Worm (Caenorhabditis elegans): ENCODE measurements around the gene lin-32.
A peak's percentile ranks its signal among the peaks of the same experiment; 100 is the strongest.

The lin-32 gene

ce11 chrX:2204963-2205362 lies 25.0 kb downstream of the lin-32 start, which contains the start of gene T24C12.4:
TSS of gene T24C12.4 (minus strand) at chrX:2205063.
- no peak for TF ChIP-seq nhr-11 (tag; optimal IDR thresholded peaks at IDR 0.05)
- no peak for TF ChIP-seq daf-12 (tag; optimal IDR thresholded peaks at IDR 0.05)
- no peak for TF ChIP-seq ceh-16 (tag; optimal IDR thresholded peaks at IDR 0.05)
- no peak for TF ChIP-seq nhr-237 (tag; optimal IDR thresholded peaks at IDR 0.05)
- no peak for TF ChIP-seq fkh-10 (GFP tag; optimal IDR thresholded peaks at IDR 0.05)
- TF ChIP-seq nfya-1 (tag; optimal IDR thresholded peaks at IDR 0.05; ENCODE audit: insufficient read depth): no peak
- no peak for TF ChIP-seq nhr-25 (tag; optimal IDR thresholded peaks at IDR 0.05)
- no peak for TF ChIP-seq nhr-28 (tag; optimal IDR thresholded peaks at IDR 0.05)
- no peak for TF ChIP-seq nhr-43 (tag; optimal IDR thresholded peaks at IDR 0.05; ENCODE audit: poor library complexity, severe bottlenecking)
- no peak for TF ChIP-seq nhr-23 (tag; optimal IDR thresholded peaks at IDR 0.05)
- TF ChIP-seq eor-1 (tag; optimal IDR thresholded peaks at IDR 0.05): no peak
- TF ChIP-seq elt-1 (tag; optimal IDR thresholded peaks at IDR 0.05): no peak
- no peak for TF ChIP-seq unc-39 (tag; optimal IDR thresholded peaks at IDR 0.05)
- no peak for TF ChIP-seq fkh-2 (tag; optimal IDR thresholded peaks at IDR 0.05)
- TF ChIP-seq snpc-4 (tag; optimal IDR thresholded peaks at IDR 0.05): no peak
- TF ChIP-seq nhr-67 (tag; optimal IDR thresholded peaks at IDR 0.05): no peak
- TF ChIP-seq lin-15B (tag; optimal IDR thresholded peaks at IDR 0.05): no peak
- no peak for TF ChIP-seq nhr-77 (tag; optimal IDR thresholded peaks at IDR 0.05)

- peak; percentile 82 for TF ChIP-seq pqm-1 (tag; optimal IDR thresholded peaks at IDR 0.05)
- no peak for TF ChIP-seq nhr-12 (tag; optimal IDR thresholded peaks at IDR 0.05)
- peak; percentile 92 for TF ChIP-seq elt-2 (tag; optimal IDR thresholded peaks at IDR 0.05)
- TF ChIP-seq jun-1 (tag; optimal IDR thresholded peaks at IDR 0.05): no peak
- TF ChIP-seq elt-3 (tag; optimal IDR thresholded peaks at IDR 0.05): peak in 1 of 3 experiments; percentile 69
- no peak for TF ChIP-seq fkh-10 (GFP tag; optimal IDR thresholded peaks at IDR 0.05)
- peak; percentile 43 for TF ChIP-seq elt-1 (tag; optimal IDR thresholded peaks at IDR 0.05)
These were observed 26.2 kb downstream of the lin-32 start, which contains the start of gene T24C12.3 for ce11 chrX:2203760-2204159. TSS of gene T24C12.3 (minus strand) at chrX:2203893.

- TF ChIP-seq fkh-10 (GFP tag; optimal IDR thresholded peaks at IDR 0.05): no peak
- TF ChIP-seq ceh-16 (tag; optimal IDR thresholded peaks at IDR 0.05): no peak
- TF ChIP-seq unc-39 (tag; optimal IDR thresholded peaks at IDR 0.05): no peak
- no peak for TF ChIP-seq lin-39 (tag; optimal IDR thresholded peaks at IDR 0.05)
- no peak for TF ChIP-seq unc-62 (GFP tag; optimal IDR thresholded peaks at IDR 0.05)
- TF ChIP-seq lin-15B (tag; optimal IDR thresholded peaks at IDR 0.05): no peak
- no peak for TF ChIP-seq elt-3 (tag; optimal IDR thresholded peaks at IDR 0.05)
- no peak for TF ChIP-seq ama-1 (optimal IDR thresholded peaks at IDR 0.05)
- no peak for TF ChIP-seq eor-1 (tag; optimal IDR thresholded peaks at IDR 0.05)
- no peak for TF ChIP-seq aly-2 (tag; optimal IDR thresholded peaks at IDR 0.05)
- no peak for TF ChIP-seq ceh-9 (tag; optimal IDR thresholded peaks at IDR 0.05)
- no peak for TF ChIP-seq skn-1 (tag; optimal IDR thresholded peaks at IDR 0.05)
- no peak for TF ChIP-seq fkh-2 (tag; optimal IDR thresholded peaks at IDR 0.05)
- TF ChIP-seq elt-1 (tag; optimal IDR thresholded peaks at IDR 0.05): no peak
- no peak for TF ChIP-seq ztf-11 (tag; optimal IDR thresholded peaks at IDR 0.05)
- no peak for TF ChIP-seq R02D3.7 (tag; optimal IDR thresholded peaks at IDR 0.05)
These were observed 30.8 kb downstream of the lin-32 start, which contains the start of gene T24C12.1 for ce11 chrX:2199140-2199539. TSS of gene T24C12.1 (plus strand) at chrX:2199440.

ce11 chrX:2197444-2197843 lies 32.5 kb downstream of the lin-32 start:
- TF ChIP-seq egl-27 (tag; optimal IDR thresholded peaks at IDR 0.05): no peak
- no peak for TF ChIP-seq ceh-9 (tag; optimal IDR thresholded peaks at IDR 0.05)
- TF ChIP-seq fkh-2 (tag; optimal IDR thresholded peaks at IDR 0.05): no peak
- no peak for TF ChIP-seq daf-12 (tag; optimal IDR thresholded peaks at IDR 0.05)
- no peak for TF ChIP-seq elt-2 (tag; optimal IDR thresholded peaks at IDR 0.05)
- TF ChIP-seq nhr-11 (tag; optimal IDR thresholded peaks at IDR 0.05): no peak
- TF ChIP-seq lin-15B (tag; optimal IDR thresholded peaks at IDR 0.05): no peak
- TF ChIP-seq unc-39 (tag; optimal IDR thresholded peaks at IDR 0.05): no peak
- no peak for TF ChIP-seq snpc-4 (tag; optimal IDR thresholded peaks at IDR 0.05)
- TF ChIP-seq nhr-77 (tag; optimal IDR thresholded peaks at IDR 0.05): no peak
- no peak for TF ChIP-seq jun-1 (tag; optimal IDR thresholded peaks at IDR 0.05)
- TF ChIP-seq nhr-25 (tag; optimal IDR thresholded peaks at IDR 0.05): no peak
- no peak for TF ChIP-seq zag-1 (tag; optimal IDR thresholded peaks at IDR 0.05)
- TF ChIP-seq ceh-16 (tag; optimal IDR thresholded peaks at IDR 0.05): no peak
- TF ChIP-seq eor-1 (tag; optimal IDR thresholded peaks at IDR 0.05): no peak

- TF ChIP-seq nhr-28 (tag; optimal IDR thresholded peaks at IDR 0.05): no peak
- TF ChIP-seq zag-1 (tag; optimal IDR thresholded peaks at IDR 0.05): no peak
- peak; percentile 77 for TF ChIP-seq fkh-10 (GFP tag; optimal IDR thresholded peaks at IDR 0.05)
- TF ChIP-seq pha-4 (tag; optimal IDR thresholded peaks at IDR 0.05): peak; percentile 45
- no peak for TF ChIP-seq elt-3 (tag; optimal IDR thresholded peaks at IDR 0.05)
- no peak for TF ChIP-seq nhr-12 (tag; optimal IDR thresholded peaks at IDR 0.05)
These were observed 37.9 kb downstream of the lin-32 start, which contains the start of gene gap-1 for ce11 chrX:2191925-2192554. TSS of gene gap-1 (plus strand) at chrX:2192504.

All from whole organism, L3 larva.